Fruit fly (Drosophila melanogaster): ENCODE measurements around the gene CG15153.

CG15153 gene

DNA sequence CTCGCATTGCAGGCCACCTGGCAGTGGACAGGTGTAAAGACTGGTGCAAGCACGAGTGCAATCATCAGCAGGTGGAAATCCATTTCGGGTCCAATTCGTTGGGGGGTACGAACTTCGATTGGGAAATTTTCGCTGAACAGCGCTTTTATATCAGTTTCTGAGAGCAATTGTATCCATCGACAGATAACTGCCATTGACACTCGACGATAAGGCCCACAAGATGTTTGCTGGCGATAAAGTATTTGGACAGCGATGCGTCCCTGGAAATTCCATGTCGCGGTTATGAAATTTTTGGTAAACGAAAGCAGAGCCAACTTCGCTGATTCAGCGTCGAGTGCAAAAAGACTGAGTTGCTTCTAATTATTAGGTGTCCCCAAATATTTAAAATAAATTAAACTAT, at the start of gene CG15153:
CG15153 (minus strand) TSS at position 101 of the 400 bp plus-strand sequence.
- no peak for TF ChIP-seq CTCF (optimal IDR thresholded peaks at IDR 0.05)
- no peak for TF ChIP-seq CG8478 (optimal IDR thresholded peaks at IDR 0.05)

DNA sequence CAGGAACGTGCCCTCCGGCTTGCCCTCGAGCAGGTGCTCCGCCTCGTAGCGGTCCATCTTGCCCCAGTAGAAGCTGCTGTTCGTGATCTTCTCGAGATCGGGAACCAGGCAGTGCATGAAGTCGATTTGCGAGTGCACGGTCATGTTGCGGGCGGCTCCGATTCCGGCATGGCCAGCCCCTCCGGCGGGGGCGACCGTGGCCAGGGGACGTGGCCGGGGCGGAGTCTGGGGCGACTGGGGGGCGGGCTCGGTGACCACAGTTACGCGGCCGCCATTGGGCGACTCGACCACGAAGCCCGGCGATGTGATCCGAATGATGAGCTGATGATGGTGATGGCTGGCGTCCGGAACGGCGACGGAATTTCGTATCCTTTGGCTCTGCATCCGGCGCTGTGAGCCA, 48.5 kb upstream of the CG15153 start:
- TF ChIP-seq CTCF (optimal IDR thresholded peaks at IDR 0.05) (no peak), CG8478 (optimal IDR thresholded peaks at IDR 0.05) (no peak)

DNA sequence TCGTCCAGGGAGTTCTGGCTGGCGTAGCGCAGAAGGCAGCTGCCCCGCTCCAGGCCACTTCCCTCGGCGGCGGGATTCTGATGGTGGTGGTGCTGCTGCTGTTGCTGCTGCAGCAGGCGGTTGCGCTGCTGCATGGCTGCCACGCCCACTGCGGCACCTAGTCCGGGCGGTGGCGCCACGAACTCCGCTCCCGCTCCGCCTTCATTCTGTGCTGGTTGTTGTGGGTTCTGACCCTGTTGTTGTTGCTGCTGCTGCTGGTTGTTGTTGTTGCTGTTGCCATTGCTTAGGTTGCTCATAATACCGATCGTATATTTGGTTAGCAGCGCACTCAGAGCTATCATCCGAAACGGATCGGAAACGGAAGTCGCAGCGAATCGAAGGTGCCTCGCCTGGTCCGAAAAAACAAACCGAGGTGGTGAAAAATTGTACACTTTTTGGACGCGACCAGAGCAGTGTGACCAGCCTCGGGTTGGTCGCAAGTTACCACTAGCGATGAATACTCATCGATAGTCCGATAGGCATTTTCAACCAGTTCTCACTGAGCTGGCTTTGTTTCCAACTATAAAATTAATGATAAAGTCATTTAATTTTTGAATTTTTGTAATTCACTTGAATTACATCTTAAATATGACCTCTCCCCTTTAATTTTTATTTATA, 45.7 kb upstream of the CG15153 start, which contains the start of gene kel:
kel (minus strand) TSS at position 493 of the 657 bp plus-strand sequence.
- TF ChIP-seq CTCF (optimal IDR thresholded peaks at IDR 0.05) (peak in 1 of 2 experiments; percentile 34), CG8478 (optimal IDR thresholded peaks at IDR 0.05) (no peak)

DNA sequence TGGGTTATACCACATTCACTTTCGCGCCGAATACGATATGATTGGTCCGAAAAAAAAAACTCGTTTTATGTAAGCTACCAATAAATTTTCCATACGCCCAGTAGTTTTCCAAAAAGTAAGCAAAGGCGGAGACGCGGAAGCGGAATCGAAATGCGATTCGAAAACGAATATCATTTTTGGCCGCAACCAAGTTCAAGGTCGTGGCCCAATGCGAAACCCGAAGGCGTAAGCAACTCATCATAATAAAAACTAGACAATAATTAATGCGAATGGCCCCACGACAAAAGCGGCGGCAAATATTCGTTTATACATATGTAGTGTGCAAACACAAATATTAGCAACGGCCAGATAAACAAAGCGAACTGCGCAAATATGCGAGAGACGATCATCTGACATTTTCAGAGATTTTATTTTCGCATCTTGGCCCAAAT, 44.4 kb upstream of the CG15153 start:
- TF ChIP-seq CTCF (optimal IDR thresholded peaks at IDR 0.05) (no peak), CG8478 (optimal IDR thresholded peaks at IDR 0.05) (no peak)

DNA sequence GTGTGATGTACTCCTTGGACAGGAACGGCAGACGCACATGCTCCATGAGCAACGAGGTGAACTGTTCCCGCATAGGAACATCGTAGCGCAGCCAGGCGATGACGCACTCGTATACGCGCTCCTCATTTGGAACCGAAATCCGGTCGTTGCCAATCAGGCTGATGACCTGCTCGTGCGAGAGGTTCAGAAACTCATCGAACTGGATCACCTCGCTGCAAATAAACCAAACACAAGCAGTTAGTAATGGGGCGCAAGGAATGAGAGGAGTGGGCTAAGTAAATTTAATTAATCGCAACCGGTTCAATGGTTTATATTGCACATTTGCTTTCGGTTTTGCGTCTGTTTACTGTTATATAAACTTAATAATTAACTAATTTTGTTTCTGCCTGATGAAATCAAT, 42.6 kb upstream of the CG15153 start:
- TF ChIP-seq CTCF (optimal IDR thresholded peaks at IDR 0.05), result no peak
- no peak for TF ChIP-seq CG8478 (optimal IDR thresholded peaks at IDR 0.05)

DNA sequence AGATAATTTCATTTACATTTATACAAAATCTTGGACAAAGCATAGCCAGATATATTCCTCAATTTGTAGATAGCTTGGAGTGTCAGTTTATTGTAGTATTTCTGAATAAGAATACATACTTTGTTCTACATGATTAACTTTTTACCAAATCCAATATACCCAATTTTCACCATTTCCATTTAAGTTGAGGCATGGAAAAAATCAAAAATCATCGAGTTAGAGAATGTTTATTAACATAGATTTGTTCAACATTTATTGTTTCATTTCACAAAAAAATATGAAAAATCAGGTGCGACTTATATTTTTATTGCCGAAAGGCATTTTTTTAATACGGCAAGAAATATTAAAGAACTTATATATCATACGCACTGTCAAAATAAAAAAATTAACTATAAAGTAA, 33.6 kb upstream of the CG15153 start, which contains the start of gene Grl36b:
Grl36b (minus strand) TSS at position 101 of the 400 bp plus-strand sequence.
- TF ChIP-seq CTCF (optimal IDR thresholded peaks at IDR 0.05), result no peak
- no peak for TF ChIP-seq CG8478 (optimal IDR thresholded peaks at IDR 0.05)

DNA sequence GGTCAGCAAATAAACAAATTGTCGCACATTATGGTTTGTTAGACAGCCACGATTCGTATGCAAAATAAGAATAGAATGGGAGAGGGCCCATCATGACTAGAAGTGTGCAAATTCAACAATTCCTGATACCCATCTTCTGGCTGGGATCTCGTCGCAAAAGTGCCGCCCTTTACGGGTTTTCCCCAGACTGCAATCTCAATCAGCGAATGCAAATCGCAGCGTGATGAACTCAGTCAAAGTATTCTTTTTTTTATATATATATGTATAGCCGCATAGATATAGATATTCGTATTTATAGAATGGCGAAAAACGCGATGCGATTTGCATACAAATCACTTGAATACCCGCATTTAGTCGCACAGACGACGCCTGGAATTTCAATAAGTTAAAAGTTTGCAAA, 30.9 kb upstream of the CG15153 start:
- TF ChIP-seq CTCF (optimal IDR thresholded peaks at IDR 0.05), result no peak

DNA sequence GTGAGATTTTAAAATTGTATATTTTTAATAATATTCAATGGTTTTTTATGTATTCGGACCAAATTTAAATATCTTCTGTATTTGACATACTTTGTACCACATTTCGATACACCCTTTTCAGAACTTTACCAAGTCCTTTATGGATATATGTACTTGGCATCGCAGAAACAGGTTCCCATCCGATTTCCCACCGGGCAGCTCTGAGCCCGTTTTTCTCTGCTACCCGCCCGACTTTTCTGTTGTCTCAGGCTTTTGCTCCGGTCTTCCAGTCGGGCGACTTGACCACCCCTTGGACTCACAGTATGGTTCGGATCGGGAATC, 30.1 kb upstream of the CG15153 start:
- no peak for TF ChIP-seq CTCF (optimal IDR thresholded peaks at IDR 0.05)
- TF ChIP-seq CG8478 (optimal IDR thresholded peaks at IDR 0.05), result no peak

DNA sequence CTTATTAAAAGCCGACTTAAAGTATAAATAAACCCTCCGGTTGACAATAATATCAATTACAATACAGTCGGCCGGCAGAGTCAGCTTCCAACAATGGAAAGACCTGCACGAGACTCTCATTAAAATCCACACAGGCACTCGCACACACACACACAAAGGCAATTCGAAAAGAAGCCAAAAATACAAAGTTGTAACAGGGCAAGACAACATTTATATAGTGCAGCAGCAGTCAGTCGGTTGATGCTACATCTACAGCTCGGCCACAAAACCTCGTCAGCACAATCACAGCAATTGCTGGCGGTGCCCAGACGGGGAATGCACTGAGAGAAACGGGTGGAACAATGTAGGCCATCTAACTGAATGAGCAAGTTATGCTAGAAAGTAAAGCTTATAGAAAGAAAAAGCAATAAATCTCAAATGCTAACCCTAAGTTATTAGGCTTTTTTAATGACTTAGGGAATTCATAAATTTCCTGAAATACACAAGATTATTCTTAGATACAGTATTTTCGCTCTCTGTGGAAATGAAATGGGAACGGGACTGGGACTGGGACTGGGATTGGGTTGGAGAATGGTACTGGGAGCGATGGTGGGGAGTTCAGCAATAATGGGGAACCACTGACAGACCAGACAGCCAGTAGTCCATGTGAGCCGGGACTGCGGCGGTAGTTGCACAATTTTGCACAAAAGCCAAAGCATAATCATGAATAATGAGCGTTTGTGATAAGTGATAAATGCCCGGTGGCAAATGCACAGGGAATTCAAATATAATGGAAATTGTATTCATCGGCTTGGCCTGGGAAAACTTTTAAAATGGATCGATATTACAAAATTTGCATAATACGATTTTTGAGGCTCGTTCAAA, 29.5 kb upstream of the CG15153 start:
- TF ChIP-seq CG8478 (optimal IDR thresholded peaks at IDR 0.05), result no peak
- no peak for TF ChIP-seq CTCF (optimal IDR thresholded peaks at IDR 0.05)

DNA sequence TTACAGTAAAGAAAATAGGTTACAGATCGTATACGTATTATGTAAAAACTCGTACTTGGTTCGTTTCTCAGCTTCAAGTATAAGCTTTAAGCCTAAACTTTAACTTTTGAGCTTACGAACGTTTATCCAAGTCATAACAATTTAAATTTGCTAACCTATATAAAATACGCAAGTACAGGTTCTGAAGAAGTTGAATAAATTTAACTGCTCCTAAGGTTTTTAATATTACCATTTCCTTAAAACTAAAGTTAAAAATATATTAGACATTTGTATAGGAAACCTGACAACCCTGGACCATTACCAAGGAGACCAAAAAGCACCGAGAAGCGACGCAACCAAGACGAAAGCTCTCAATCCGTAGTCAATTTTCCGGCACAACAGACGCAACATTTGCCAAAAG, 27.6 kb upstream of the CG15153 start, which contains the start of gene CG5758:
CG5758 (plus strand) TSS at position 353 of the 400 bp plus-strand sequence.
- TF ChIP-seq CG8478 (optimal IDR thresholded peaks at IDR 0.05) (no peak), CTCF (optimal IDR thresholded peaks at IDR 0.05) (no peak)

DNA sequence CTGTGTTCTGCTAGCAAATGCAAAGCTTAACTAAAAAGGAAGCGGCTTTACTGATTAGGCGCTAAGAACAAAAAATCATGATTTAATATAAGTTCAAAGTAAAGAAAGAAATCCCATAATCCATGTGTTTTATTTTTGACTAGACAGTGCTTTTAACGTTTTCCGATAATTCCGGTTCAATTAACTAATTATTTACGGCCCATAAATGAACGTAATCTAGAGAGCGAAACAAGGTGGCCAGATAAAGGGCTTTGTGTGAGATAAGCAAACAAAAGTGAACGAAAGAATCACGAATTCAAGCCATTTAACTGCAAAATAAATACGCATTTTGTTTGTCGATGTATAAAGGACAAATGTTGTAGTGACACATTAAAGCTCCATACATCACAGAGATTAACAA, 23.0 kb upstream of the CG15153 start:
- no peak for TF ChIP-seq CG8478 (optimal IDR thresholded peaks at IDR 0.05)
- no peak for TF ChIP-seq CTCF (optimal IDR thresholded peaks at IDR 0.05)

DNA sequence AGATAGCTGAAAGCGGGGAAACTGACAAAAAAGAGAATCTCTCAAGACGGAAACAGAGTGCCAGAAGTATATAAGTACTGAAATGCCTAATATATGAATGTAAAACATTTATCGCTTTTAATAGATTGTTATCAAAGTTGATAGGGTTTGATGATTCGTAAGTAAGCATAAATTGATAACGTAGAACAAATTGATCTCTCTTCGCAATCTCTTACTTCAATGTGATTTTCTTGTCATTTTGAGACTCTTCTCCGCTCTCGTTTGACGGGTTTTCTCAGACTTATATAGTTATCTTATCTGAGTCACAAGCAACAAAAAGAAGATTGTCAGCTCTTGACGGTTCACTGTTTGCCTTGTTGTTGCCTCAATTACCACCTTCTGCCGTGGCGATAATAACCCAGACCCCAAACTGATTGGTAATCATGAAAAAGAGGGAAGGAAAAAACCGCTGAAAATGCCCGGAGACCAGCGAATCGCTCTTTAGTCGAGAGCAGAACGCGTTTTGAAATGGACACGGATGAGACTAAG, 22.2 kb upstream of the CG15153 start, which contains the start of gene CG15152:
CG15152 (plus strand) TSS at position 372 of the 528 bp plus-strand sequence.
- TF ChIP-seq CG8478 (optimal IDR thresholded peaks at IDR 0.05) (no peak), CTCF (optimal IDR thresholded peaks at IDR 0.05) (no peak)

DNA sequence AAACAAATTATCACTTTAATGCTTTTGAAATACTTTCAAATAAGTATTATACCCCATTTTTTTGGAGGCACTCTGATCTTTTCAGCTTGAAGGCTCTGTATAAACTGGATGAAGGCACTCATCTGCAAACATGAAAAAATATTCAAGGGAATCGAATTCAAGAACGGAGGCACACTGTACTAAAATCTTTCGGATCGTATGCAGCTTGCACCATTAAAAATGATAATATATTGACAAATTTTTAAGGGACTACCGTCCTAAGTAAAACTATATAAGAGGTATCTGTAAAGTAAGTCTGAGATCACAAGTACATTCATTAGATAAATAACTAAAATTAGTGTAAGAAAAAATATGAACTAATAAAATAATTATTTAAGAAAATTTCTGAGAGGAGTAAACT, 21.0 kb upstream of the CG15153 start, which contains the start of gene CG44476:
CG44476 (minus strand) TSS at position 101 of the 400 bp plus-strand sequence.
- TF ChIP-seq CTCF (optimal IDR thresholded peaks at IDR 0.05), result no peak
- TF ChIP-seq CG8478 (optimal IDR thresholded peaks at IDR 0.05), result no peak

DNA sequence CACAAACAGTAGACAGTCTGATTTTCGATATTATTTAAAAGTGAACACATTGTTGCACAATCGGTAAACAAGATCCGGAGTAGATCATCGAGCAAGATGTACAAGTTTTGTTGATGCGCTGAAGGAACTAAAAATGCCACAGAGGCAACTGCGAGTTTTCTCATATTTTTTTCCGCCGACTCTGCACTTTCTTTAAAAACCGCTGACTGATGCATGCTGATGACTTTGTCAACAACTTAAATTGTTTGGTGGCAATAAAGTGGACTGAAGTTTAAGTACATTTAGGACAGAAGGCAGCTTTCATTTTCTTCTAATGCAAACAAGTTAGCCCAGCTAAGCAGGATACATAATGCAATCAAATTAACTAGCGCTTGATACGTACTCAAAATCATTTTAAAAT, 20.4 kb upstream of the CG15153 start:
- TF ChIP-seq CG8478 (optimal IDR thresholded peaks at IDR 0.05), result no peak
- TF ChIP-seq CTCF (optimal IDR thresholded peaks at IDR 0.05), result no peak

DNA sequence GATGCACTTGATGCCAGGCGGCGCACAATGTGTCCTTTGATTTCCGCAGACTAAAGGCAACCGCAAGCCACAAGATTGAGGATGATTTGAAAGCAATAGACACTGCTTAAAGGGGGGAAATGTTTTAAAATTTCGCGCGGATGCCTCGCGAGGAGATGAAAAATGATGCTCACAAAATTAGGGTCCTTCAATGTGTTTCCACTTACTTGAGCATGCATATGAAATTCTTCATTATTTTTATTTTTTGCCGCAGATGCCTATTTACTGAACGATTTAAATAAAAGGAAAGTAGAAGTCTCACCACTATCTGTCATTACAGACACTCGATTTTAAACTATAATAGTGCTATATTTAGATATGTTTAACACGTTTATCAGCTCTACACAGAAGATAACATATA, 4.2 kb upstream of the CG15153 start, which contains the start of gene Slc25A46b:
Slc25A46b (plus strand) TSS at position 301 of the 400 bp plus-strand sequence.
- TF ChIP-seq CTCF (optimal IDR thresholded peaks at IDR 0.05) (no peak), CG8478 (optimal IDR thresholded peaks at IDR 0.05) (no peak)

All from S2 (cell line).